Fruit fly (Drosophila melanogaster) whole organism, pupa: ENCODE results near the gene Tdrd3.

ENCODE experiments used
- CG10348 ChIP-seq: fragments of 200-800 bp; sonication (Bioruptor generic); IDR thresholded peaks from 2 replicates; pipeline ENCODE4 v1.3.6; 2022; ENCODE audit warnings: missing biosample characterization, missing genetic modification characterization
- CG13204 ChIP-seq: fragments of 200-800 bp; sonication (Bioruptor generic); optimal IDR thresholded peaks from 2 replicates; lab custom pipeline; 2018; ENCODE audit warnings: missing biosample characterization, mild to moderate bottlenecking, missing genetic modification characterization, moderate library complexity
- CG14655 ChIP-seq: fragments of 200-800 bp; sonication (Bioruptor generic); optimal IDR thresholded peaks from 3 replicates; lab custom pipeline; 2017; ENCODE audit warnings: mild to moderate bottlenecking, missing biosample characterization, missing genetic modification reagents, missing genetic modification characterization
- CG17806 ChIP-seq: fragments of 200-800 bp; sonication (Bioruptor generic); optimal IDR thresholded peaks from 2 replicates; lab custom pipeline; 2018; ENCODE audit warnings: missing biosample characterization, mild to moderate bottlenecking, missing genetic modification characterization, moderate library complexity
- CG32121 ChIP-seq: fragments of 200-800 bp; sonication (Bioruptor generic); IDR thresholded peaks from 2 replicates; pipeline ENCODE4 v1.3.6; 2022; ENCODE audit warnings: missing biosample characterization, missing genetic modification characterization
- CG4496 ChIP-seq: fragments of 200-800 bp; sonication (Bioruptor generic); IDR thresholded peaks from 3 replicates; pipeline ENCODE4 v1.3.6; 2022; ENCODE audit warnings: missing biosample characterization, missing genetic modification characterization
- CG8159 ChIP-seq: fragments of 200-800 bp; sonication (Bioruptor generic); optimal IDR thresholded peaks from 3 replicates; lab custom pipeline; 2018; ENCODE audit warnings: missing biosample characterization, mild to moderate bottlenecking, missing genetic modification characterization, moderate library complexity
- CG9948 ChIP-seq: fragments of 200-800 bp; sonication (Bioruptor generic); optimal IDR thresholded peaks from 2 replicates; lab custom pipeline; 2018; ENCODE audit warnings: missing biosample characterization, mild to moderate bottlenecking, missing genetic modification characterization, moderate library complexity
- EcR ChIP-seq: fragments of 200-800 bp; sonication (Bioruptor generic); optimal IDR thresholded peaks from 3 replicates; lab custom pipeline; 2019; ENCODE audit warnings: missing biosample characterization, missing genetic modification characterization, mild to moderate bottlenecking, moderate library complexity, missing genetic modification reagents
- Ets98B ChIP-seq: fragments of 200-800 bp; sonication (Bioruptor generic); IDR thresholded peaks from 2 replicates; pipeline ENCODE4 v1.3.6; 2022; ENCODE audit warnings: missing biosample characterization, missing genetic modification characterization
- Pif1A ChIP-seq: fragments of 200-800 bp; sonication (Bioruptor generic); optimal IDR thresholded peaks from 3 replicates; lab custom pipeline; 2016; ENCODE audit warnings: missing biosample characterization, missing genetic modification characterization
- fd96Ca ChIP-seq: fragments of 200-800 bp; sonication (Bioruptor generic); IDR thresholded peaks from 3 replicates; pipeline ENCODE4 v1.3.6; 2022; ENCODE audit warnings: missing biosample characterization, missing genetic modification characterization
- gl ChIP-seq: fragments of 200-800 bp; sonication (Bioruptor generic); optimal IDR thresholded peaks from 2 replicates; lab custom pipeline; 2018; ENCODE audit warnings: missing biosample characterization, mild to moderate bottlenecking, missing genetic modification characterization

DNA sequence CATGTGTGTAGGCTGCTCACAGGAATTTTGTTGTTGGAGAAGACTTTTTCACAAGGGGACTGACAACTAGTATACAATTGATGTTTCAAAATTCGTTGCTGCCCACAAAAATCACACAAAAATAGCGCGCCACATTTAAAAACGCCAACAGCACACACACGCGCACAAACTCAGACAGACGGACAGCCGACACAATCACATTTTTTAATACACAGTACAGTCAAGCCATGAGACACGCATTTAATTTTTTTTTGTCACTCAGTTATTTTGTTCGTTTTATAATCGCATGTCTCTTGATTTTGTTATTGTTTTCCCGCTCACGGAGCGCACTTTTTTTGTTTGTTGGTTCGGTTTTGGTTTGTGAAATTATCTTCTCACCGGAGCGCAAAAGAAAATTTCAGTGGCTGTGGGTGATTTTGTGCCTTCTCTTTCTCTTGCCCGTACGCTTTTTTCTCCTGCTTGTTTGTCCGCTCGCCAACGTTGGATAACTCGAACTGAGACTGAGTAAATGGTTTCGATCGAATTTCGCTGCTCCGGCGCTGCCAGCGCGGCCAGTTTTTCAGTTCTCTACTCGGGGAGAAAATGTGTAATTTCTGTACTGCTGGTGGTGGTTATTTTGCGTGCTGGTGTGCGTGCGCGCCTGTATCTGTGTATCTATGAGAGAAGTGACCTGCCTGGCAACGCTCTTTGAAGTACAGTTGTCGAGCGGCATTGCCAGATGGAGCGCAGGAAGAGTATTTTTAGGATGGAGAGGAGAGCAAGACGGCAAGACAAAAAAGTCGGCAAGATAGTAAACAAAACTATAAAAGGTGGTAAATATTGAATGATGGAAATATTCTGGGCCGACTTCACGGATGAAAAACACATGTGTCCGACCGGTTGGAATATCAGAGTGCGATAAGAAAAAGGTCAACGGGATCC lies 28.9 kb upstream of the Tdrd3 start, which contains the start of gene CG42507:
- TF ChIP-seq CG32121 (GFP tag; lab: Robert Waterston, UW) (peak; percentile 44), CG4496 (peak; percentile 6; the same call in 1 of the 3 replicates), CG13204 (GFP tag; lab: Kevin White, UChicago) (peak; percentile 61), CG8159 (peak; percentile 9), fd96Ca (GFP tag; lab: Robert Waterston, UW) (peak; percentile 50; the same call in 2 of the 3 replicates), gl (tag; lab: Kevin White, UChicago) (peak; percentile 29), Pif1A (GFP tag; lab: Kevin White, UChicago) (no peak), CG14655 (GFP tag; lab: Kevin White, UChicago) (no peak), CG10348 (no peak), CG17806 (tag; lab: Kevin White, UChicago) (no peak), CG9948 (tag; lab: Kevin White, UChicago) (no peak), EcR (peak; percentile 68), Ets98B (GFP tag; lab: Robert Waterston, UW) (peak; percentile 61; the same call in 1 of the 2 replicates)
